Fruit fly (Drosophila melanogaster) whole organism, wandering third instar larva: Measurements from ENCODE around the gene CG13615.

ENCODE experiments used
- Abd-B ChIP-seq: fragments of >200 bp; optimal IDR thresholded peaks from 2 replicates; lab custom pipeline; 2017; ENCODE audit warnings: missing biosample characterization, missing genetic modification characterization
- Dif ChIP-seq: fragments of 200-275, 200-300 bp; sonication (Bioruptor generic); optimal IDR thresholded peaks from 2 replicates; lab custom pipeline; 2018; ENCODE audit warnings: missing biosample characterization, missing genetic modification characterization; ENCODE audit not compliant: partially characterized antibody
- HLH106 ChIP-seq: fragments of 200-800 bp; optimal IDR thresholded peaks from 3 replicates; lab custom pipeline; 2019; ENCODE audit warnings: missing biosample characterization, mild to moderate bottlenecking, missing genetic modification characterization, moderate library complexity
- Hnf4 ChIP-seq: fragments of 200-800 bp; sonication (Bioruptor generic); optimal IDR thresholded peaks from 2 replicates; lab custom pipeline; 2016; ENCODE audit warnings: missing biosample characterization, mild to moderate bottlenecking, missing genetic modification characterization
- N ChIP-seq: fragments of >200 bp; optimal IDR thresholded peaks from 2 replicates; lab custom pipeline; 2018; ENCODE audit warnings: missing biosample characterization, missing external identifiers, missing genetic modification characterization
- Sp1 ChIP-seq: fragments of 200-800 bp; sonication (Bioruptor generic); optimal IDR thresholded peaks from 3 replicates; lab custom pipeline; 2019; ENCODE audit warnings: missing biosample characterization, mild to moderate bottlenecking, missing genetic modification characterization, moderate library complexity
- brk ChIP-seq: fragments of 200-800 bp; sonication (Bioruptor generic); optimal IDR thresholded peaks from 2 replicates; lab custom pipeline; 2016; ENCODE audit warnings: missing biosample characterization, mild to moderate bottlenecking, missing genetic modification characterization
- dl ChIP-seq, 2 experiments: fragments of 175-275, 200-275 bp in 1 of 2; fragments of 200-275 bp in 1 of 2; sonication (Bioruptor generic); optimal IDR thresholded peaks; lab custom pipeline; 2018; ENCODE audit warnings: mild to moderate bottlenecking in 2 of 2, missing biosample characterization in 2 of 2, missing genetic modification characterization in 2 of 2, moderate library complexity in 2 of 2; ENCODE audit not compliant: partially characterized antibody in 2 of 2, insufficient read depth in 1 of 2
- pan ChIP-seq: fragments of >200 bp; optimal IDR thresholded peaks from 2 replicates; lab custom pipeline; 2017
- tai ChIP-seq: sonication (Bioruptor generic); optimal IDR thresholded peaks from 2 replicates; lab custom pipeline; 2016; ENCODE audit warnings: missing biosample characterization, missing genetic modification characterization
- usp ChIP-seq: fragments of >200 bp; optimal IDR thresholded peaks from 2 replicates; lab custom pipeline; 2017; ENCODE audit warnings: missing biosample characterization, missing genetic modification characterization
- woc ChIP-seq: sonication (Bioruptor generic); optimal IDR thresholded peaks from 2 replicates; lab custom pipeline; 2016; ENCODE audit warnings: missing biosample characterization, mild to moderate bottlenecking, missing genetic modification characterization

dm6 chr3R:24361583-24361982 lies 28.7 kb upstream of the CG13615 start, which contains the start of the genes CG5762 and CG33339:
- no peak for TF ChIP-seq dl (GFP tag; optimal IDR thresholded peaks at IDR 0.05; lab: Kevin White, UChicago; ENCODE audit: insufficient read depth in 1 of 2, partially characterized antibody in 2 of 2)
- TF ChIP-seq Dif (GFP tag; lab: Kevin White, UChicago) = no peak
- no peak for TF ChIP-seq Sp1
- TF ChIP-seq pan (lab: Kevin White, UChicago) = no peak
- TF ChIP-seq Abd-B (GFP tag; lab: Kevin White, UChicago) = no peak
- no peak for TF ChIP-seq brk (GFP tag; lab: Kevin White, UChicago)
- TF ChIP-seq Hnf4 (GFP tag; lab: Kevin White, UChicago) = no peak
- no peak for TF ChIP-seq N (GFP tag; lab: Kevin White, UChicago)
- no peak for TF ChIP-seq tai
- no peak for TF ChIP-seq HLH106 (tag; lab: Kevin White, UChicago)
- no peak for TF ChIP-seq woc (GFP tag; lab: Kevin White, UChicago)
- no peak for TF ChIP-seq usp (GFP tag; lab: Kevin White, UChicago)
